Fruit fly (Drosophila melanogaster): ENCODE data around the gene CG11666.

CG11666 gene

DNA sequence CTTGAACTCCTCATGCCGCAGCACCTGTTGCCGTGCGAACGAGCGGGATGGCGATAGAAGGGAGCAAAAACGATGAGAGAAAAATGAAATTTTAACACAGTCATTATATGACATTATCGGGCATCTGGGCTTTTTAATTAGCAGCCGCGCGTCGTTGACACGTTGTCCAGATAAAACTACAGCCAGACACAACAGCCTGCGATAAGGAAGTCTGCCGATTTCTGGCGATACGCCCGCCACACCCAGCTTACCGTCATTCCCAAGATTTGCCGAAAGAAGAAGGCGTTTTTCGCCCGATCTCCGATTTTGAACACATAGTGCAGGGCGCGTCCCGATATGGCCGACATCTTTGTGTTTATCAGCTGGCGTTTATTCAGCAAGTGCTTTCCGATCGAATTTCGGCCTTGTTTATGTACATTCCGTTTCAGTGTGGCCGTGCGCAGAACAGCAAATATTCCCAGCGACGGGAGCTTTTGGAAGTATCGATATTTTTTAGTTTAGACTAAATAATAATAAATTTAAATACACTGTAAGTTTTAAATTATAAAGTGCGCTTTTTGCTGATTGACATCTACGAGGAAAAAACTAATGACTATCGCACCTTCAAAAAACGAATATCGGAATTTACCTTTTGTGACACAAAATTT is 43.6 kb downstream of the CG11666 start, which contains the start of gene CG1532 (continued):
- TF ChIP-seq grn (GFP tag; optimal IDR thresholded peaks at IDR 0.05) (peak; percentile 80), fd102C (GFP tag; optimal IDR thresholded peaks at IDR 0.05) (no peak), Doc3 (GFP tag; IDR thresholded peaks at IDR 0.05; ENCODE audit: partially characterized antibody) (peak; percentile 56; the same call in 1 of the 3 replicates), gem (tag; optimal IDR thresholded peaks at IDR 0.05) (no peak), CrebB (tag; optimal IDR thresholded peaks at IDR 0.05) (no peak), ftz-f1 (GFP tag; optimal IDR thresholded peaks at IDR 0.05) (peak; percentile 55), CG6689 (GFP tag; IDR thresholded peaks at IDR 0.05) (no peak), CG10321 (GFP tag; IDR thresholded peaks at IDR 0.05) (no peak), CTCF (GFP tag; optimal IDR thresholded peaks at IDR 0.05) (peak; percentile 1), trem (tag; optimal IDR thresholded peaks at IDR 0.05) (peak; percentile 24), Ets97D (GFP tag; optimal IDR thresholded peaks at IDR 0.05) (peak; percentile 18), CG14441 (GFP tag; IDR thresholded peaks at IDR 0.05) (no peak), disco-r (GFP tag; optimal IDR thresholded peaks at IDR 0.05) (no peak), org-1 (GFP tag; optimal IDR thresholded peaks at IDR 0.05) (no peak), CG1792 (GFP tag; optimal IDR thresholded peaks at IDR 0.05) (no peak), Camta (GFP tag; optimal IDR thresholded peaks at IDR 0.05) (no peak), jing (GFP tag; optimal IDR thresholded peaks at IDR 0.05) (no peak), cwo (GFP tag; optimal IDR thresholded peaks at IDR 0.05) (peak; percentile 75), Atf6 (GFP tag; IDR thresholded peaks at IDR 0.05) (no peak), Dek (tag; optimal IDR thresholded peaks at IDR 0.05) (no peak), nmo (GFP tag; optimal IDR thresholded peaks at IDR 0.05) (no peak), fd96Cb (tag; optimal IDR thresholded peaks at IDR 0.05) (no peak), Dip3 (GFP tag; optimal IDR thresholded peaks at IDR 0.05) (no peak), BtbVII (GFP tag; optimal IDR thresholded peaks at IDR 0.05) (no peak), jumu (GFP tag; optimal IDR thresholded peaks at IDR 0.05) (peak; percentile 4), zf30C (GFP tag; optimal IDR thresholded peaks at IDR 0.05) (peak; percentile 64)

DNA sequence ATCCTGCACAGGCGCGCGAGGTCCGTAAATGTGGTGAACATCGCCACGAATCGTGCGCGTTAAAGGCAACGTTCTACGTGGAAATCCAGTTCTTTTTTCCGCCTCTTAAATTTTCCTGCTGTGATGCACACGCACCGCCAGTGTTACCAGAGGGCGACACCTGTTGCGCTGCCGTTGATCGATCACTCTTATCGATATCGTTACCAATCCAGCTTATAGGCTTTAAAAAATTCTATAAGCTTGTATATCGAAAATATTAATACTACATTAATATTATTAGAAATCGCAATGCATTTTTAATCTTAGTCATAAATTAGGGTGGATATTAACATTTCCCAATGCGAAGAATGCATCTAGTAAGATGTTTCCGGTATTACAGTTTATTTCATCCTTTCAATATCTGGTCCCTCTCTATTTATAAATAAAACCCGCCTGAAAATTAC is 47.4 kb downstream of the CG11666 start, which contains the start of gene CG1529:
CG1529 (minus strand) TSS at position 132 of the 443 bp plus-strand sequence.
- TF ChIP-seq H2.0 (GFP tag; IDR thresholded peaks at IDR 0.05) (no peak), CG9817 (tag; optimal IDR thresholded peaks at IDR 0.05) (no peak), CG2678 (tag; optimal IDR thresholded peaks at IDR 0.05) (no peak), repo (GFP tag; optimal IDR thresholded peaks at IDR 0.05) (no peak), CG6791 (GFP tag; IDR thresholded peaks at IDR 0.05; ENCODE audit: partially characterized antibody) (no peak), slou (GFP tag; optimal IDR thresholded peaks at IDR 0.05) (no peak), CG33213 (GFP tag; optimal IDR thresholded peaks at IDR 0.05) (no peak), CG15601 (tag; optimal IDR thresholded peaks at IDR 0.05) (no peak), Usf (GFP tag; optimal IDR thresholded peaks at IDR 0.05) (no peak), CG8290 (GFP tag; optimal IDR thresholded peaks at IDR 0.05) (peak; percentile 40), CG8290 (tag; optimal IDR thresholded peaks at IDR 0.05) (peak in 1 of 2 experiments; percentile 10), CG34224 (GFP tag; IDR thresholded peaks at IDR 0.05; ENCODE audit: partially characterized antibody) (peak; percentile 45; the same call in 2 of the 3 replicates), CG6272 (GFP tag; IDR thresholded peaks at IDR 0.05) (no peak), MESR4 (GFP tag; optimal IDR thresholded peaks at IDR 0.05) (peak; percentile 64), hth (optimal IDR thresholded peaks at IDR 0.05) (no peak), Side (GFP tag; optimal IDR thresholded peaks at IDR 0.05) (no peak), CG14710 (tag; optimal IDR thresholded peaks at IDR 0.05) (peak; percentile 18), Nf-YB (GFP tag; optimal IDR thresholded peaks at IDR 0.05) (no peak), otp (GFP tag; IDR thresholded peaks at IDR 0.05) (no peak), CG11504 (tag; optimal IDR thresholded peaks at IDR 0.05) (no peak), seq (GFP tag; IDR thresholded peaks at IDR 0.05) (no peak), ssp (GFP tag; IDR thresholded peaks at IDR 0.05) (no peak), Aef1 (GFP tag; IDR thresholded peaks at IDR 0.05) (no peak), rib (GFP tag; IDR thresholded peaks at IDR 0.05) (no peak), CG9797 (GFP tag; optimal IDR thresholded peaks at IDR 0.05) (peak; percentile 59), hbn (GFP tag; IDR thresholded peaks at IDR 0.05; ENCODE audit: partially characterized antibody) (0 out of 2 replicates have a peak, but pooled peaks have one; percentile 27)
